Worm (Caenorhabditis elegans): ENCODE results near the gene F41H10.12.
A peak's percentile ranks its signal among the peaks of the same experiment; 100 is the strongest.

Gene F41H10.12

DNA sequence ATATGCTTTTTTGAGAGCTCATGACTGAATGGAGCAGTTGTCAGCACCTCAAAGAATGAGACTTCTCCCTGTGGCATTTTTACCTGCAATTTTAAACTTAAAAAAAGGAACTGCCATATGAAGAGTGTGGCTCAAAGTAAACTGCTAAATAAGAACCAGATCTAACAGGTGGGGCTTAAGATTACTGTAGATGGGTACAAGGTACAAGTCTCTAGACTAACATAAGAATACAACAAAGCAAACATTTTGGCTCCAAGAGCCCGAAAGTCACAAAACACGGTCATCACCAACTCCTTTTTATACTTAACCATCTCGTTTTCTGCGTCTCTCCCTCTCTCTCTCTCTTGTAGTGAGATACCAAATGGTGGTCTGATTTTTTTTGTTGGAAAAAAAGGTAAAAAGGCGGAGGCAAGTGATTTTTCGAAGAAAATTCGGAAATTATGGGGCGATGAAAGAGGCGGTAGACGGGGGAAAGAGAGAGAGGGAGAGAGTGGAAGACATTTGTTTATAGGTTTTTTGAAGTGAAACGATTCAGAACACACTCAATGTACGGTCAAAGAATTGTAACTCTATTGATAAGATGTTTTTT lies 3.5 kb downstream of the F41H10.12 start, which contains the start of gene elo-6 (continued):
- TF ChIP-seq zip-2 (tag; optimal IDR thresholded peaks at IDR 0.05) (no peak), fos-1 (tag; optimal IDR thresholded peaks at IDR 0.05) (no peak), F49E8.2 (tag; optimal IDR thresholded peaks at IDR 0.05; ENCODE audit: borderline replicate concordance) (no peak), hmg-1.1 (GFP tag; IDR thresholded peaks at IDR 0.05) (no peak), spr-1 (tag; optimal IDR thresholded peaks at IDR 0.05) (no peak), gei-8 (GFP tag; optimal IDR thresholded peaks at IDR 0.05) (no peak), hlh-30 (tag; optimal IDR thresholded peaks at IDR 0.05; ENCODE audit: insufficient read depth) (peak; percentile 4), D1046.2 (GFP tag; IDR thresholded peaks at IDR 0.05) (no peak), lim-7 (GFP tag; IDR thresholded peaks at IDR 0.05) (no peak), mxl-3 (GFP tag; optimal IDR thresholded peaks at IDR 0.05) (no peak), dmd-9 (GFP tag; IDR thresholded peaks at IDR 0.05) (no peak), egl-27 (tag; optimal IDR thresholded peaks at IDR 0.05) (no peak), set-16 (GFP tag; IDR thresholded peaks at IDR 0.05) (no peak), nhr-6 (tag; optimal IDR thresholded peaks at IDR 0.05) (no peak), nhr-41 (GFP tag; IDR thresholded peaks at IDR 0.05) (no peak), nhr-111 (GFP tag; optimal IDR thresholded peaks at IDR 0.05) (no peak), lsy-2 (tag; optimal IDR thresholded peaks at IDR 0.05) (peak in 1 of 2 experiments; percentile 45), ama-1 (optimal IDR thresholded peaks at IDR 0.05) (peak; percentile 73), snpc-4 (tag; optimal IDR thresholded peaks at IDR 0.05) (no peak), ceh-28 (tag; optimal IDR thresholded peaks at IDR 0.05) (no peak), lir-3 (tag; optimal IDR thresholded peaks at IDR 0.05) (no peak), tra-1 (GFP tag; IDR thresholded peaks at IDR 0.05) (0 out of 2 replicates have a peak, but pooled peaks have one; percentile 7), nhr-28 (tag; optimal IDR thresholded peaks at IDR 0.05) (peak; percentile 93), nhr-48 (tag; optimal IDR thresholded peaks at IDR 0.05) (peak; percentile 12), lin-39 (tag; optimal IDR thresholded peaks at IDR 0.05) (no peak), jun-1 (tag; optimal IDR thresholded peaks at IDR 0.05) (no peak), mep-1 (tag; optimal IDR thresholded peaks at IDR 0.05) (peak; percentile 63), skn-1 (tag; optimal IDR thresholded peaks at IDR 0.05) (no peak)

DNA sequence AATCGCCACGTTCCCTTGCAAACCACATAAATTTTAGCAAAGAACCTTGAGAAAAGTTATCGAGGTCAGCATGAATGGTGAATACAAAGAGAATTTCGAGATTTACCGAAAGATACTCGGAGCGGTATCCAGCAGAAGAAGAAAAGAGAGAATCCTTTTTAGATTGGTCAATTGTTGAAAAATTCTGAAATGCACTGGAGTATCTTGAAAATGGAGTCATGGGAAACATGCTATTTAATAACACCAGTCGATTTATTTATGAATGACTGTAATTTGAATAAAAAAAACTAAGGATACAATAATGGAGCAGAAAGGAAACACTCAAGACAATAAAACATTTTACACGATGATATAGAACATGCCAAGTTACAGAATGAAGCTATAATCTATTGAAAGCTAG lies 4.8 kb downstream of the F41H10.12 start:
- TF ChIP-seq nhr-28 (tag; optimal IDR thresholded peaks at IDR 0.05) = no peak
- no peak for TF ChIP-seq dmd-6 (GFP tag; IDR thresholded peaks at IDR 0.05)
- TF ChIP-seq nhr-11 (tag; optimal IDR thresholded peaks at IDR 0.05) = no peak
- no peak for TF ChIP-seq jun-1 (tag; optimal IDR thresholded peaks at IDR 0.05)
- TF ChIP-seq set-16 (GFP tag; IDR thresholded peaks at IDR 0.05) = no peak
- TF ChIP-seq madf-9 (GFP tag; conservative IDR thresholded peaks at IDR 0.05) = no peak
- no peak for TF ChIP-seq daf-12 (tag; optimal IDR thresholded peaks at IDR 0.05)
- no peak for TF ChIP-seq ceh-82 (tag; optimal IDR thresholded peaks at IDR 0.05)
- TF ChIP-seq skn-1 (tag; optimal IDR thresholded peaks at IDR 0.05) = no peak
- TF ChIP-seq ceh-28 (tag; optimal IDR thresholded peaks at IDR 0.05) = no peak
- TF ChIP-seq aly-2 (tag; optimal IDR thresholded peaks at IDR 0.05) = no peak
- no peak for TF ChIP-seq F26F4.8 (GFP tag; conservative IDR thresholded peaks at IDR 0.05)
- TF ChIP-seq egl-43 (GFP tag; IDR thresholded peaks at IDR 0.05) = no peak
- no peak for TF ChIP-seq nhr-237 (tag; optimal IDR thresholded peaks at IDR 0.05)
- no peak for TF ChIP-seq lin-39 (tag; optimal IDR thresholded peaks at IDR 0.05)
- peak; percentile 42; the same call in 1 of the 2 replicates for TF ChIP-seq Y48G9A.11 (GFP tag; IDR thresholded peaks at IDR 0.05)
- no peak for TF ChIP-seq daf-8 (GFP tag; IDR thresholded peaks at IDR 0.05)
- no peak for TF ChIP-seq daf-19 (GFP tag; conservative IDR thresholded peaks at IDR 0.05)
- TF ChIP-seq nhr-10 (tag; optimal IDR thresholded peaks at IDR 0.05) = no peak
- no peak for TF ChIP-seq nhr-111 (GFP tag; optimal IDR thresholded peaks at IDR 0.05)
- TF ChIP-seq madf-5 (GFP tag; IDR thresholded peaks at IDR 0.05) = 0 out of 4 replicates have a peak, but pooled peaks of 1 of the 2 experiments have one; percentile 26
- TF ChIP-seq aha-1 (tag) = peak; percentile 85
- no peak for TF ChIP-seq fos-1 (tag; optimal IDR thresholded peaks at IDR 0.05)
- TF ChIP-seq lin-38 (GFP tag; IDR thresholded peaks at IDR 0.05) = 0 out of 2 replicates have a peak, but pooled peaks have one; percentile 22
- TF ChIP-seq unc-39 (tag; optimal IDR thresholded peaks at IDR 0.05) = no peak
- no peak for TF ChIP-seq ama-1 (optimal IDR thresholded peaks at IDR 0.05)
- TF ChIP-seq tra-1 (GFP tag; IDR thresholded peaks at IDR 0.05) = no peak
- TF ChIP-seq F10B5.3 (tag; optimal IDR thresholded peaks at IDR 0.05) = no peak
- TF ChIP-seq ztf-11 (tag; optimal IDR thresholded peaks at IDR 0.05) = no peak
- no peak for TF ChIP-seq T26A8.4 (GFP tag; IDR thresholded peaks at IDR 0.05)
- TF ChIP-seq Y5F2A.4 (GFP tag; optimal IDR thresholded peaks at IDR 0.05) = no peak
- no peak for TF ChIP-seq snpc-4 (tag; optimal IDR thresholded peaks at IDR 0.05)
- TF ChIP-seq php-3 (GFP tag; IDR thresholded peaks at IDR 0.05) = no peak
- TF ChIP-seq snpc-1.2 (GFP tag; IDR thresholded peaks at IDR 0.05) = peak; percentile 84

Data from whole organism, L4 larva.